Fruit fly (Drosophila melanogaster) S2 (cell line): ENCODE measurements around the gene slam.

ENCODE experiments used
- CG8478 ChIP-seq: fragments of >200 bp; optimal IDR thresholded peaks from 2 replicates; lab custom pipeline; 2018
- CTCF ChIP-seq, 2 experiments: fragments of >200 bp; optimal IDR thresholded peaks; 2 replicates each; lab custom pipeline; 2018

DNA sequence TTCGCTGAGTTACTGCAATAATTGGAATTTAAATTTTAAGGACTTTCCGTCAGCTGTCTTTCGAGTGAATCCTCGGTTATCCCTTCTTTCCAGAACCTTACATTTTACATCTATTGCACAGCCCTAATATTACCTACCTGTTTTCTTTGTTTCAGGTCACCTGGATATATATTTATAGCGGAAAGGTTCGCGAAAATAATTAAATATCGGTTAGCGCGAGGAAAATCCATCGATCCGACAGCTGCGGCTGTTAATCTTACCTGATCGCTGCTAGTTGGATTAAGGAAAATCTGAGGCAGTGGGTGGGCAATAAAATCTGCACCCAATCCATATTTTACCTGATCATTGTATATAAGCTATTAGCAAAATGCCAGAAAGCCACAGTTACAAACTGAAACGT, 953 bp downstream of the slam start:
- no peak for TF ChIP-seq CTCF (optimal IDR thresholded peaks at IDR 0.05; lab: Kevin White, UChicago)
- no peak for TF ChIP-seq CG8478 (lab: Kevin White, UChicago)
